Fruit fly (Drosophila melanogaster): ENCODE data around the gene CG31676.

Gene CG31676

DNA sequence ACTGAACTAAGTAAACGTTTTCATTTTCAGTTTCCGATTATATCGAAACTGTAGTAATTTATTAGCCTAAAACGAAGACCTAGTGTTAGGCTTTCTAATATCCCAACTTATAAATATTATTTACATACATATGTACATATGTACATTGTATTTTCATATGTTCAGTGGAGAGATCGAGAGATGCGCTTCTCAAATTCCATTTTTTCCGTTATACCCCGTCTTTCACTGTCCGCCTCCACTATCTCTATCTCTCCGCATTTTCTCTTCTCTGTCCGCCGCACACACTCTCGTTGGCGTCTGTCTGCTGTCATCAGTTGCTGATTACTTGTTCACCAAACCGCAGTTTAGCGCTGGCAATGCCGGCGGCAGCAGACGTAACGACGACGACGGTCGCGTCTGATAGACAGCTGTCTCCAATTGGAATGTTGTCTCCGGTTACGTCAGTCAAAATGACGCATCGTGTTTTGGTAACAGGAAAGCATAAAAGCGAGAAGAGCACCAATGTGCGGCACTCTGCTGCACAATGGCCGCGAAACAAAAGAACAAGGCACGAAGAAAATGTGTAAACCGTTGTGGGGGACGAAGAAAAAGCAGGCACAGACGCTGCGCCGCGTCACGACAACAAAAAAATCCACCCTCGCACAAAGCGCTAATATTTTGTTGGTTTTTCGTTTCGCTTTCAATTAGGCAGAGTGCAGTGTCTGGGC lies 17.9 kb upstream of the CG31676 start, which contains the start of gene CG9331 (continued):
- TF ChIP-seq zen2 (GFP tag; IDR thresholded peaks at IDR 0.05; ENCODE audit: partially characterized antibody): 0 out of 3 replicates have a peak, but pooled peaks have one; percentile 50
- peak; percentile 58 for TF ChIP-seq CG15479 (GFP tag; optimal IDR thresholded peaks at IDR 0.05)
- no peak for TF ChIP-seq NC2α (GFP tag; optimal IDR thresholded peaks at IDR 0.05)
- TF ChIP-seq CG6654 (GFP tag; optimal IDR thresholded peaks at IDR 0.05): no peak
- TF ChIP-seq cas (GFP tag; IDR thresholded peaks at IDR 0.05): no peak
- TF ChIP-seq Dek (tag; optimal IDR thresholded peaks at IDR 0.05): no peak
- TF ChIP-seq CG17186 (GFP tag; optimal IDR thresholded peaks at IDR 0.05): no peak
- no peak for TF ChIP-seq BtbVII (GFP tag; optimal IDR thresholded peaks at IDR 0.05)
- TF ChIP-seq grn (GFP tag; optimal IDR thresholded peaks at IDR 0.05): peak; percentile 54
- peak; percentile 54; the same call in 1 of the 2 replicates for TF ChIP-seq sna (GFP tag; IDR thresholded peaks at IDR 0.05; ENCODE audit: partially characterized antibody)
- no peak for TF ChIP-seq Meics (GFP tag; optimal IDR thresholded peaks at IDR 0.05)
- no peak for TF ChIP-seq Hr39 (optimal IDR thresholded peaks at IDR 0.05)
- TF ChIP-seq CG2199 (GFP tag; IDR thresholded peaks at IDR 0.05): 0 out of 3 replicates have a peak, but pooled peaks have one; percentile 44
- TF ChIP-seq CG12104 (GFP tag; optimal IDR thresholded peaks at IDR 0.05): no peak
- peak; percentile 36; the same call in 1 of the 2 replicates for TF ChIP-seq vvl (GFP tag; IDR thresholded peaks at IDR 0.05)
- TF ChIP-seq Ets97D (GFP tag; optimal IDR thresholded peaks at IDR 0.05): no peak
- peak; percentile 42; the same call in 1 of the 3 replicates for TF ChIP-seq sr (GFP tag; IDR thresholded peaks at IDR 0.05)
- no peak for TF ChIP-seq Antp (GFP tag; optimal IDR thresholded peaks at IDR 0.05)
- TF ChIP-seq knrl (GFP tag; IDR thresholded peaks at IDR 0.05; ENCODE audit: partially characterized antibody): no peak
- no peak for TF ChIP-seq B-H1 (GFP tag; IDR thresholded peaks at IDR 0.05)
- no peak for TF ChIP-seq ems (GFP tag; optimal IDR thresholded peaks at IDR 0.05)
- no peak for TF ChIP-seq MESR4 (GFP tag; optimal IDR thresholded peaks at IDR 0.05)
- TF ChIP-seq YL-1 (GFP tag; optimal IDR thresholded peaks at IDR 0.05): no peak
- no peak for TF ChIP-seq ERR (GFP tag; optimal IDR thresholded peaks at IDR 0.05)
- TF ChIP-seq bab2 (GFP tag; optimal IDR thresholded peaks at IDR 0.05): no peak
- no peak for TF ChIP-seq Ada2b (GFP tag; IDR thresholded peaks at IDR 0.05)
- no peak for TF ChIP-seq ab (GFP tag; optimal IDR thresholded peaks at IDR 0.05)
- TF ChIP-seq CG13424 (tag; optimal IDR thresholded peaks at IDR 0.05): no peak
- TF ChIP-seq D (optimal IDR thresholded peaks at IDR 0.05): peak; percentile 5
- TF ChIP-seq D (GFP tag; optimal IDR thresholded peaks at IDR 0.05): no peak
- no peak for TF ChIP-seq Xrp1 (GFP tag; IDR thresholded peaks at IDR 0.05)
- TF ChIP-seq Hr3 (GFP tag; optimal IDR thresholded peaks at IDR 0.05): no peak
- peak; percentile 75; the same call in 1 of the 2 replicates for TF ChIP-seq bbx (GFP tag; IDR thresholded peaks at IDR 0.05; ENCODE audit: partially characterized antibody)
- TF ChIP-seq HmgD (GFP tag; optimal IDR thresholded peaks at IDR 0.05): peak; percentile 4
- TF ChIP-seq aop (GFP tag; IDR thresholded peaks at IDR 0.05): no peak
- no peak for TF ChIP-seq CG7357 (GFP tag; IDR thresholded peaks at IDR 0.05)
- TF ChIP-seq pita (GFP tag; optimal IDR thresholded peaks at IDR 0.05): no peak
- no peak for TF ChIP-seq CG10654 (GFP tag; optimal IDR thresholded peaks at IDR 0.05)
- no peak for TF ChIP-seq Bdp1 (GFP tag; optimal IDR thresholded peaks at IDR 0.05)
- TF ChIP-seq CG18764 (GFP tag; optimal IDR thresholded peaks at IDR 0.05): no peak
- no peak for TF ChIP-seq tap (tag; optimal IDR thresholded peaks at IDR 0.05)
- TF ChIP-seq CG8478 (optimal IDR thresholded peaks at IDR 0.05): no peak
- TF ChIP-seq CG5953 (GFP tag; IDR thresholded peaks at IDR 0.05): 0 out of 2 replicates have a peak, but pooled peaks have one; percentile 3
- no peak for TF ChIP-seq CG15514 (GFP tag; optimal IDR thresholded peaks at IDR 0.05)
- TF ChIP-seq Optix (GFP tag; IDR thresholded peaks at IDR 0.05): no peak
- TF ChIP-seq CG6791 (GFP tag; IDR thresholded peaks at IDR 0.05; ENCODE audit: partially characterized antibody): peak; percentile 63
- no peak for TF ChIP-seq dmrt99B (tag; optimal IDR thresholded peaks at IDR 0.05)
- TF ChIP-seq CG14860 (GFP tag; IDR thresholded peaks at IDR 0.05; ENCODE audit: partially characterized antibody): peak; percentile 51; the same call in 1 of the 3 replicates
- TF ChIP-seq tio (GFP tag; optimal IDR thresholded peaks at IDR 0.05): no peak
- no peak for TF ChIP-seq slou (GFP tag; optimal IDR thresholded peaks at IDR 0.05)
- TF ChIP-seq bsh (GFP tag; optimal IDR thresholded peaks at IDR 0.05): no peak

Data from whole organism, embryonic.